Worm (Caenorhabditis elegans) whole organism, young adult: ENCODE data around the gene fbxa-4.

Source experiments
- F22D6.2 ChIP-seq: sonication (generic microtip); optimal IDR thresholded peaks from 2 replicates; lab custom pipeline; 2016; ENCODE audit warnings: mild to moderate bottlenecking, missing genetic modification characterization, missing compliant biosample characterization
- K11D2.4 ChIP-seq: fragments of 200-800 bp; sonication (Bioruptor generic); IDR thresholded peaks from 2 replicates; pipeline ENCODE4 v1.3.6; 2022; ENCODE audit warnings: missing genetic modification reagents, missing genetic modification characterization, missing compliant biosample characterization
- ceh-40 ChIP-seq: fragments of 200-800 bp; sonication (Bioruptor generic); IDR thresholded peaks from 2 replicates; pipeline ENCODE4 v1.3.6; 2022; ENCODE audit warnings: missing genetic modification characterization, missing compliant biosample characterization
- ceh-79 ChIP-seq: sonication (generic microtip); optimal IDR thresholded peaks from 2 replicates; lab custom pipeline; 2017; ENCODE audit warnings: mild to moderate bottlenecking, missing genetic modification characterization, missing compliant biosample characterization
- dpff-1 ChIP-seq: sonication (generic microtip); optimal IDR thresholded peaks from 2 replicates; lab custom pipeline; 2017; ENCODE audit warnings: mild to moderate bottlenecking, missing genetic modification characterization, missing compliant biosample characterization
- dpl-1 ChIP-seq: fragments of 150-350 bp; optimal IDR thresholded peaks from 2 replicates; lab custom pipeline; 2014; ENCODE audit warnings: missing biosample characterization, missing genetic modification reagents, missing genetic modification characterization
- ets-4 ChIP-seq: fragments of 200-800 bp; sonication (Bioruptor generic); optimal IDR thresholded peaks from 2 replicates; lab custom pipeline; 2018; ENCODE audit warnings: mild to moderate bottlenecking, missing genetic modification characterization, missing compliant biosample characterization
- let-526 ChIP-seq: fragments of 200-800 bp; sonication (Bioruptor generic); IDR thresholded peaks from 2 replicates; pipeline ENCODE4 v1.3.6; 2022; ENCODE audit warnings: missing genetic modification reagents, missing genetic modification characterization, missing compliant biosample characterization
- lir-1 ChIP-seq: fragments of 200-800 bp; sonication (Bioruptor generic); conservative IDR thresholded peaks from 2 replicates; pipeline ENCODE4 v1.3.6; 2022; ENCODE audit warnings: missing genetic modification reagents, missing genetic modification characterization, missing compliant biosample characterization
- sea-2 ChIP-seq: fragments of 200-800 bp; sonication (Bioruptor generic); IDR thresholded peaks from 2 replicates; pipeline ENCODE4 v1.3.6; 2022; ENCODE audit warnings: missing genetic modification characterization, missing compliant biosample characterization
- snpc-4 ChIP-seq, 5 experiments: fragments of 150-350 bp in 1 of 5; sonication (generic microtip) in 4 of 5; optimal IDR thresholded peaks; 2 replicates each; lab custom pipeline; 2014 to 2018; ENCODE audit warnings: missing genetic modification characterization in 5 of 5, missing biosample characterization in 3 of 5, antibody characterized with exemption in 2 of 5, mild to moderate bottlenecking in 2 of 5, missing compliant biosample characterization in 2 of 5, missing genotype in 2 of 5, moderate library complexity in 2 of 5, missing genetic modification reagents in 1 of 5
- somi-1 ChIP-seq: fragments of 200-800 bp; sonication (Bioruptor generic); optimal IDR thresholded peaks from 2 replicates; lab custom pipeline; 2018; ENCODE audit warnings: mild to moderate bottlenecking, missing genetic modification characterization, missing compliant biosample characterization
- ztf-22 ChIP-seq: fragments of 200-800 bp; sonication (Bioruptor generic); optimal IDR thresholded peaks from 2 replicates; lab custom pipeline; 2018; ENCODE audit warnings: mild to moderate bottlenecking, missing genetic modification characterization, moderate library complexity, missing compliant biosample characterization

ce11 chrII:2452492-2452891 lies 37.2 kb upstream of the fbxa-4 start:
- TF ChIP-seq somi-1 (GFP tag; lab: Kevin White, UChicago) (no peak), dpff-1 (tag; lab: Kevin White, UChicago) (no peak), ceh-40 (GFP tag; lab: Robert Waterston, UW) (no peak), dpl-1 (GFP tag; lab: Kevin White, UChicago) (no peak), sea-2 (GFP tag; lab: Robert Waterston, UW) (no peak), ceh-79 (no peak), let-526 (GFP tag; lab: Robert Waterston, UW) (no peak), ets-4 (no peak), lir-1 (GFP tag; lab: Robert Waterston, UW) (no peak), F22D6.2 (no peak), snpc-4 (GFP tag; optimal IDR thresholded peaks at IDR 0.05; lab: Kevin White, UChicago) (no peak), snpc-4 (tag; optimal IDR thresholded peaks at IDR 0.05; lab: Kevin White, UChicago) (no peak), K11D2.4 (GFP tag; lab: Robert Waterston, UW) (0 out of 2 replicates have a peak, but pooled peaks have one; percentile 21), ztf-22 (no peak)
